Fruit fly (Drosophila melanogaster): ENCODE measurements around the gene Gr64c.

Gr64c gene

dm6 chr3L:4049082-4049481 is 20.7 kb downstream of the Gr64c start:
- TF ChIP-seq psq (optimal IDR thresholded peaks at IDR 0.05), result no peak

dm6 chr3L:4055438-4055962 is 27.1 kb downstream of the Gr64c start:
- TF ChIP-seq h (optimal IDR thresholded peaks at IDR 0.05) (no peak), Sin3A (optimal IDR thresholded peaks at IDR 0.05) (no peak), insv (optimal IDR thresholded peaks at IDR 0.05) (no peak), psq (optimal IDR thresholded peaks at IDR 0.05) (no peak), Myc (optimal IDR thresholded peaks at IDR 0.05) (no peak), ttk (optimal IDR thresholded peaks at IDR 0.05) (no peak)

dm6 chr3L:4056812-4057211 is 28.4 kb downstream of the Gr64c start:
- TF ChIP-seq ttk (optimal IDR thresholded peaks at IDR 0.05) (no peak), h (optimal IDR thresholded peaks at IDR 0.05) (no peak), insv (optimal IDR thresholded peaks at IDR 0.05) (no peak), Myc (optimal IDR thresholded peaks at IDR 0.05) (no peak), psq (optimal IDR thresholded peaks at IDR 0.05) (no peak), Sin3A (optimal IDR thresholded peaks at IDR 0.05) (no peak)

- TF ChIP-seq Sin3A (optimal IDR thresholded peaks at IDR 0.05), result no peak
- TF ChIP-seq h (optimal IDR thresholded peaks at IDR 0.05), result no peak
- TF ChIP-seq ttk (optimal IDR thresholded peaks at IDR 0.05), result no peak
- no peak for TF ChIP-seq psq (optimal IDR thresholded peaks at IDR 0.05)
- TF ChIP-seq Myc (optimal IDR thresholded peaks at IDR 0.05), result no peak
- no peak for TF ChIP-seq insv (optimal IDR thresholded peaks at IDR 0.05)
Measured at dm6 chr3L:4059293-4059820, 31.0 kb downstream of the Gr64c start, which contains the start of gene Ugt305A1. TSS of gene Ugt305A1 (plus strand) at chr3L:4059770.

- no peak for TF ChIP-seq Sin3A (optimal IDR thresholded peaks at IDR 0.05)
- no peak for TF ChIP-seq ttk (optimal IDR thresholded peaks at IDR 0.05)
- no peak for TF ChIP-seq Myc (optimal IDR thresholded peaks at IDR 0.05)
- no peak for TF ChIP-seq insv (optimal IDR thresholded peaks at IDR 0.05)
- no peak for TF ChIP-seq h (optimal IDR thresholded peaks at IDR 0.05)
- TF ChIP-seq psq (optimal IDR thresholded peaks at IDR 0.05), result no peak
Measured at dm6 chr3L:4061921-4062474, 33.6 kb downstream of the Gr64c start, which contains the start of gene dib. TSS of gene dib (plus strand) at chr3L:4062292.

dm6 chr3L:4068368-4068767 is 40.0 kb downstream of the Gr64c start:
- TF ChIP-seq psq (optimal IDR thresholded peaks at IDR 0.05), result no peak
- no peak for TF ChIP-seq h (optimal IDR thresholded peaks at IDR 0.05)
- no peak for TF ChIP-seq insv (optimal IDR thresholded peaks at IDR 0.05)
- no peak for TF ChIP-seq Sin3A (optimal IDR thresholded peaks at IDR 0.05)
- no peak for TF ChIP-seq ttk (optimal IDR thresholded peaks at IDR 0.05)
- TF ChIP-seq Myc (optimal IDR thresholded peaks at IDR 0.05), result no peak

- no peak for TF ChIP-seq h (optimal IDR thresholded peaks at IDR 0.05)
- TF ChIP-seq Sin3A (optimal IDR thresholded peaks at IDR 0.05), result no peak
- no peak for TF ChIP-seq ttk (optimal IDR thresholded peaks at IDR 0.05)
- TF ChIP-seq psq (optimal IDR thresholded peaks at IDR 0.05), result no peak
- TF ChIP-seq Myc (optimal IDR thresholded peaks at IDR 0.05), result no peak
- TF ChIP-seq insv (optimal IDR thresholded peaks at IDR 0.05), result no peak
Measured at dm6 chr3L:4069069-4069468, 40.7 kb downstream of the Gr64c start, which contains the start of gene CG32259. TSS of gene CG32259 (plus strand) at chr3L:4069369.

- TF ChIP-seq insv (optimal IDR thresholded peaks at IDR 0.05) (no peak), Sin3A (optimal IDR thresholded peaks at IDR 0.05) (no peak), Myc (optimal IDR thresholded peaks at IDR 0.05) (no peak), ttk (optimal IDR thresholded peaks at IDR 0.05) (no peak), h (optimal IDR thresholded peaks at IDR 0.05) (no peak), psq (optimal IDR thresholded peaks at IDR 0.05) (no peak)
Measured at dm6 chr3L:4070221-4070995, 42.0 kb downstream of the Gr64c start.

- no peak for TF ChIP-seq Sin3A (optimal IDR thresholded peaks at IDR 0.05)
- no peak for TF ChIP-seq psq (optimal IDR thresholded peaks at IDR 0.05)
- no peak for TF ChIP-seq h (optimal IDR thresholded peaks at IDR 0.05)
- no peak for TF ChIP-seq insv (optimal IDR thresholded peaks at IDR 0.05)
- TF ChIP-seq ttk (optimal IDR thresholded peaks at IDR 0.05), result no peak
- no peak for TF ChIP-seq Myc (optimal IDR thresholded peaks at IDR 0.05)
Measured at dm6 chr3L:4070996-4071379, 42.6 kb downstream of the Gr64c start.

dm6 chr3L:4071561-4072049 is 43.2 kb downstream of the Gr64c start, which contains the start of gene wit:
TSS of gene wit (minus strand) at chr3L:4071717.
- TF ChIP-seq h (optimal IDR thresholded peaks at IDR 0.05) (no peak), psq (optimal IDR thresholded peaks at IDR 0.05) (no peak), ttk (optimal IDR thresholded peaks at IDR 0.05) (no peak)

dm6 chr3L:4072717-4073116 is 44.3 kb downstream of the Gr64c start:
- TF ChIP-seq h (optimal IDR thresholded peaks at IDR 0.05) (no peak), insv (optimal IDR thresholded peaks at IDR 0.05) (no peak), psq (optimal IDR thresholded peaks at IDR 0.05) (no peak), Sin3A (optimal IDR thresholded peaks at IDR 0.05) (no peak), ttk (optimal IDR thresholded peaks at IDR 0.05) (no peak), Myc (optimal IDR thresholded peaks at IDR 0.05) (no peak)

dm6 chr3L:4073755-4074154 is 45.4 kb downstream of the Gr64c start, which contains the start of gene Faa:
TSS of gene Faa (minus strand) at chr3L:4073954.
- TF ChIP-seq h (optimal IDR thresholded peaks at IDR 0.05), result no peak
- TF ChIP-seq psq (optimal IDR thresholded peaks at IDR 0.05), result no peak
- no peak for TF ChIP-seq ttk (optimal IDR thresholded peaks at IDR 0.05)
- TF ChIP-seq insv (optimal IDR thresholded peaks at IDR 0.05), result no peak
- no peak for TF ChIP-seq Myc (optimal IDR thresholded peaks at IDR 0.05)
- no peak for TF ChIP-seq Sin3A (optimal IDR thresholded peaks at IDR 0.05)
